Worm (Caenorhabditis elegans) whole organism, mixed stage, embryonic: ENCODE data around the gene K02D10.4.

Experiments
- M03D4.4 ChIP-seq: sonication (generic microtip); optimal IDR thresholded peaks from 2 replicates; lab custom pipeline; 2017; ENCODE audit warnings: mild to moderate bottlenecking, missing genetic modification characterization, missing compliant biosample characterization
- bed-3 ChIP-seq: fragments of 200-800 bp; sonication (Bioruptor generic); optimal IDR thresholded peaks from 3 replicates; lab custom pipeline; 2018; ENCODE audit warnings: mild to moderate bottlenecking, missing genetic modification characterization, moderate library complexity, missing compliant biosample characterization
- blmp-1 ChIP-seq: fragments of 150-350 bp; optimal IDR thresholded peaks from 2 replicates; lab custom pipeline; 2014; ENCODE audit warnings: missing biosample characterization, missing genetic modification characterization
- ceh-39 ChIP-seq: fragments of 150-350 bp; optimal IDR thresholded peaks from 2 replicates; lab custom pipeline; 2014; ENCODE audit warnings: missing biosample characterization, missing genetic modification characterization
- ceh-43 ChIP-seq: fragments of 200-800 bp; sonication (Bioruptor generic); optimal IDR thresholded peaks from 2 replicates; lab custom pipeline; 2018; ENCODE audit warnings: mild to moderate bottlenecking, missing genetic modification characterization, moderate library complexity, missing compliant biosample characterization
- ceh-83 ChIP-seq: fragments of 200-800 bp; sonication (Bioruptor generic); optimal IDR thresholded peaks from 2 replicates; lab custom pipeline; 2018; ENCODE audit warnings: mild to moderate bottlenecking, missing genetic modification characterization, missing compliant biosample characterization
- ces-1 ChIP-seq: fragments of 150-350 bp; optimal IDR thresholded peaks from 2 replicates; lab custom pipeline; 2014; ENCODE audit warnings: missing biosample characterization, missing genetic modification reagents, missing genetic modification characterization
- cnd-1 ChIP-seq: fragments of 200-800 bp; sonication (Bioruptor generic); optimal IDR thresholded peaks from 2 replicates; lab custom pipeline; 2018; ENCODE audit warnings: mild to moderate bottlenecking, missing genetic modification characterization, missing compliant biosample characterization
- drap-1 ChIP-seq: fragments of 200-800 bp; sonication (Bioruptor generic); optimal IDR thresholded peaks from 3 replicates; lab custom pipeline; 2018; ENCODE audit warnings: mild to moderate bottlenecking, missing genetic modification characterization, missing compliant biosample characterization
- elt-1 ChIP-seq: sonication (generic microtip); optimal IDR thresholded peaks from 2 replicates; lab custom pipeline; 2017; ENCODE audit warnings: missing genetic modification characterization, mild to moderate bottlenecking, missing compliant biosample characterization, antibody characterized with exemption, moderate library complexity, borderline replicate concordance; ENCODE audit not compliant: insufficient read depth
- elt-3 ChIP-seq: fragments of 150-350 bp; optimal IDR thresholded peaks from 2 replicates; lab custom pipeline; 2014; ENCODE audit warnings: missing biosample characterization, missing genetic modification characterization
- flh-1 ChIP-seq: fragments of 200-800 bp; sonication (Bioruptor generic); optimal IDR thresholded peaks from 2 replicates; lab custom pipeline; 2018; ENCODE audit warnings: mild to moderate bottlenecking, missing genetic modification characterization, moderate library complexity, missing compliant biosample characterization
- ham-2 ChIP-seq: fragments of 200-800 bp; sonication (Bioruptor generic); optimal IDR thresholded peaks from 2 replicates; lab custom pipeline; 2018; ENCODE audit warnings: mild to moderate bottlenecking, missing genetic modification characterization, missing compliant biosample characterization
- hlh-1 ChIP-seq: fragments of 150-350 bp; optimal IDR thresholded peaks from 2 replicates; lab custom pipeline; 2014; ENCODE audit warnings: missing biosample characterization, missing genetic modification reagents, missing genetic modification characterization
- lin-13 ChIP-seq: fragments of 150-350 bp; optimal IDR thresholded peaks from 2 replicates; lab custom pipeline; 2014; ENCODE audit warnings: missing biosample characterization, missing genetic modification characterization
- lin-32 ChIP-seq: fragments of 200-800 bp; sonication (Bioruptor generic); optimal IDR thresholded peaks from 2 replicates; lab custom pipeline; 2018; ENCODE audit warnings: mild to moderate bottlenecking, missing genetic modification characterization, missing compliant biosample characterization
- lsy-2 ChIP-seq: fragments of 150-350 bp; optimal IDR thresholded peaks from 2 replicates; lab custom pipeline; 2014; ENCODE audit warnings: missing biosample characterization, missing genetic modification characterization
- mab-5 ChIP-seq: fragments of 150-350 bp; optimal IDR thresholded peaks from 2 replicates; lab custom pipeline; 2014; ENCODE audit warnings: missing biosample characterization, missing genetic modification characterization
- mep-1 ChIP-seq: fragments of 150-350 bp; optimal IDR thresholded peaks from 2 replicates; lab custom pipeline; 2017; ENCODE audit warnings: missing biosample characterization, missing genetic modification reagents, missing genetic modification characterization, inconsistent platforms
- mls-2 ChIP-seq: sonication (generic microtip); optimal IDR thresholded peaks from 2 replicates; lab custom pipeline; 2016; ENCODE audit warnings: mild to moderate bottlenecking, missing genetic modification characterization, moderate library complexity, missing compliant biosample characterization
- nhr-12 ChIP-seq: fragments of 150-350 bp; optimal IDR thresholded peaks from 2 replicates; lab custom pipeline; 2014; ENCODE audit warnings: missing biosample characterization, missing genetic modification characterization
- nhr-2 ChIP-seq: fragments of 150-350 bp; optimal IDR thresholded peaks from 2 replicates; lab custom pipeline; 2014; ENCODE audit warnings: missing biosample characterization, missing genetic modification characterization
- nhr-237 ChIP-seq: fragments of 150-350 bp; optimal IDR thresholded peaks from 2 replicates; lab custom pipeline; 2014; ENCODE audit warnings: missing biosample characterization, missing genetic modification characterization
- nhr-28 ChIP-seq: fragments of 150-350 bp; optimal IDR thresholded peaks from 2 replicates; lab custom pipeline; 2014; ENCODE audit warnings: missing biosample characterization, missing genetic modification characterization
- nhr-76 ChIP-seq: sonication (generic microtip); optimal IDR thresholded peaks from 2 replicates; lab custom pipeline; 2017; ENCODE audit warnings: missing biosample characterization, missing genetic modification characterization
- pha-4 ChIP-seq: fragments of 150-350 bp; optimal IDR thresholded peaks from 2 replicates; lab custom pipeline; 2018; ENCODE audit warnings: missing biosample characterization, missing genetic modification reagents, missing genetic modification characterization
- sem-2 ChIP-seq: fragments of 200-800 bp; sonication (Bioruptor generic); optimal IDR thresholded peaks from 2 replicates; lab custom pipeline; 2018; ENCODE audit warnings: mild to moderate bottlenecking, missing genetic modification characterization, missing compliant biosample characterization
- snpc-4 ChIP-seq: fragments of 150-350 bp; optimal IDR thresholded peaks from 2 replicates; lab custom pipeline; 2014; ENCODE audit warnings: missing biosample characterization, missing genetic modification characterization
- sptf-1 ChIP-seq: sonication (generic microtip); optimal IDR thresholded peaks from 2 replicates; lab custom pipeline; 2017; ENCODE audit warnings: mild to moderate bottlenecking, missing genetic modification characterization, moderate library complexity, missing compliant biosample characterization
- tbx-8 ChIP-seq: fragments of 200-800 bp; sonication (Bioruptor generic); optimal IDR thresholded peaks from 2 replicates; lab custom pipeline; 2018; ENCODE audit warnings: mild to moderate bottlenecking, missing genetic modification characterization, moderate library complexity, missing compliant biosample characterization
- unc-120 ChIP-seq: sonication (generic microtip); optimal IDR thresholded peaks from 2 replicates; lab custom pipeline; 2017; ENCODE audit warnings: missing genetic modification characterization, missing compliant biosample characterization; ENCODE audit not compliant: poor library complexity, severe bottlenecking
- unc-39 ChIP-seq: fragments of 150-350 bp; optimal IDR thresholded peaks from 2 replicates; lab custom pipeline; 2014; ENCODE audit warnings: missing biosample characterization, missing genetic modification characterization
- unc-62 ChIP-seq: fragments of 150-350 bp; optimal IDR thresholded peaks from 2 replicates; lab custom pipeline; 2014; ENCODE audit warnings: missing biosample characterization, missing genetic modification reagents, missing genetic modification characterization
- zip-8 ChIP-seq: fragments of 150-350 bp; optimal IDR thresholded peaks from 2 replicates; lab custom pipeline; 2014; ENCODE audit warnings: missing biosample characterization, missing genetic modification characterization
- ztf-11 ChIP-seq: fragments of 150-350 bp; optimal IDR thresholded peaks from 2 replicates; lab custom pipeline; 2014; ENCODE audit warnings: missing biosample characterization, missing genetic modification characterization

K02D10.4 gene

ce11 chrIII:8770243-8770642, 9.6 kb downstream of the K02D10.4 start:
- TF ChIP-seq sem-2: no peak

ce11 chrIII:8769253-8769652, 10.6 kb downstream of the K02D10.4 start, which contains the start of gene K02D10.1:
TSS of gene K02D10.1 (plus strand) at chrIII:8769536.
- TF ChIP-seq drap-1 (GFP tag; lab: Kevin White, UChicago): no peak
- peak; percentile 34 for TF ChIP-seq hlh-1 (tag; lab: Kevin White, UChicago)
- TF ChIP-seq ces-1: no peak
- TF ChIP-seq lsy-2 (tag; lab: Kevin White, UChicago): no peak
- no peak for TF ChIP-seq snpc-4 (tag; lab: Kevin White, UChicago)
- TF ChIP-seq, all 35 proteins: peak for 1

ce11 chrIII:8767889-8768361, 11.9 kb downstream of the K02D10.4 start, which contains the start of gene mtss-1:
TSS of gene mtss-1 (plus strand) at chrIII:8768311.
- peak; percentile 8 for TF ChIP-seq nhr-237 (tag; lab: Kevin White, UChicago)
- peak; percentile 59 for TF ChIP-seq bed-3 (GFP tag; lab: Kevin White, UChicago)
- peak; percentile 70 for TF ChIP-seq hlh-1 (tag; lab: Kevin White, UChicago)
- no peak for TF ChIP-seq ceh-39
- TF ChIP-seq nhr-28 (tag; lab: Kevin White, UChicago): no peak
- peak; percentile 87 for TF ChIP-seq ceh-43 (GFP tag; lab: Kevin White, UChicago)
- peak; percentile 54 for TF ChIP-seq lin-32
- TF ChIP-seq pha-4 (tag; lab: Kevin White, UChicago): peak; percentile 18
- TF ChIP-seq zip-8: no peak
- TF ChIP-seq unc-120 (tag; lab: Kevin White, UChicago): peak; percentile 64
- TF ChIP-seq ceh-83: peak; percentile 47
- no peak for TF ChIP-seq tbx-8 (GFP tag; lab: Kevin White, UChicago)
- peak; percentile 52 for TF ChIP-seq ham-2
- TF ChIP-seq nhr-76 (tag; lab: Kevin White, UChicago): peak; percentile 55
- TF ChIP-seq lsy-2 (tag; lab: Kevin White, UChicago): peak; percentile 66
- peak; percentile 73 for TF ChIP-seq drap-1 (GFP tag; lab: Kevin White, UChicago)
- TF ChIP-seq unc-62: no peak
- peak; percentile 43 for TF ChIP-seq flh-1 (GFP tag; lab: Kevin White, UChicago)
- peak; percentile 85 for TF ChIP-seq mep-1 (tag; lab: Kevin White, UChicago)
- TF ChIP-seq ces-1: no peak
- TF ChIP-seq blmp-1: peak; percentile 56
- peak; percentile 87 for TF ChIP-seq M03D4.4 (tag; lab: Kevin White, UChicago)
- TF ChIP-seq cnd-1 (tag; lab: Kevin White, UChicago): peak; percentile 69
- peak; percentile 30 for TF ChIP-seq nhr-12 (tag; lab: Kevin White, UChicago)
- peak; percentile 37 for TF ChIP-seq lin-13 (tag; lab: Kevin White, UChicago)
- TF ChIP-seq snpc-4 (tag; lab: Kevin White, UChicago): no peak
- peak; percentile 68 for TF ChIP-seq ztf-11 (tag; lab: Kevin White, UChicago)
- peak; percentile 92 for TF ChIP-seq mls-2 (tag; lab: Kevin White, UChicago)
- TF ChIP-seq unc-39 (tag; lab: Kevin White, UChicago): no peak
- TF ChIP-seq sem-2: peak; percentile 48
- TF ChIP-seq mab-5 (tag; lab: Kevin White, UChicago): peak; percentile 13
- no peak for TF ChIP-seq nhr-2
- no peak for TF ChIP-seq elt-3 (tag; lab: Kevin White, UChicago)
- TF ChIP-seq elt-1 (tag; lab: Kevin White, UChicago): no peak
- TF ChIP-seq sptf-1 (tag; lab: Kevin White, UChicago): peak; percentile 91

- TF ChIP-seq nhr-2 (peak; percentile 88), lin-13 (tag; lab: Kevin White, UChicago) (no peak)
Measured at ce11 chrIII:8767292-8767829, 12.5 kb downstream of the K02D10.4 start, which contains the start of gene mig-22. TSS of gene mig-22 (minus strand) at chrIII:8767342.
